Worm (Caenorhabditis elegans) whole organism, L4 larva: ENCODE data around the gene slo-2.

Experiments
- D1046.2 ChIP-seq: fragments of 200-800 bp; sonication (Bioruptor generic); IDR thresholded peaks from 2 replicates; pipeline ENCODE4 v1.3.6; 2022; ENCODE audit warnings: missing genetic modification characterization, missing compliant biosample characterization
- F10B5.3 ChIP-seq: sonication (generic microtip); optimal IDR thresholded peaks from 2 replicates; lab custom pipeline; 2016; ENCODE audit warnings: mild to moderate bottlenecking, missing genetic modification characterization, missing compliant biosample characterization
- Y105C5A.15 ChIP-seq: fragments of 200-800 bp; sonication (Bioruptor generic); IDR thresholded peaks from 2 replicates; pipeline ENCODE4 v1.3.6; 2022; ENCODE audit warnings: missing genetic modification characterization, missing compliant biosample characterization
- Y48G9A.11 ChIP-seq: fragments of 200-800 bp; sonication (Bioruptor generic); IDR thresholded peaks from 2 replicates; pipeline ENCODE4 v1.3.6; 2022; ENCODE audit warnings: missing genetic modification reagents, missing genetic modification characterization, missing compliant biosample characterization
- ZK337.2 ChIP-seq: fragments of 200-800 bp; sonication (Bioruptor generic); IDR thresholded peaks from 2 replicates; pipeline ENCODE4 v1.3.6; 2022; ENCODE audit warnings: missing genetic modification reagents, missing genetic modification characterization, missing compliant biosample characterization
- ZK546.5 ChIP-seq, 2 experiments: sonication (generic microtip); optimal IDR thresholded peaks; 2 replicates each; lab custom pipeline; 2017; ENCODE audit warnings: missing biosample characterization in 2 of 2, missing genetic modification characterization in 2 of 2
- aha-1 ChIP-seq: fragments of 150-350 bp; peaks from one replicate; lab custom pipeline; 2014; ENCODE audit warnings: missing biosample characterization, missing genetic modification characterization
- ama-1 ChIP-seq: fragments of 150-350 bp; optimal IDR thresholded peaks from 2 replicates; lab custom pipeline; 2014; ENCODE audit warnings: inconsistent platforms, mixed read lengths
- ceh-28 ChIP-seq: fragments of 150-350 bp; optimal IDR thresholded peaks from 2 replicates; lab custom pipeline; 2014; ENCODE audit warnings: missing biosample characterization, missing genetic modification reagents, missing genetic modification characterization
- ces-1 ChIP-seq: fragments of 150-350 bp; sonication (generic microtip); optimal IDR thresholded peaks from 4 replicates; lab custom pipeline; 2014; ENCODE audit warnings: missing biosample characterization, missing genetic modification reagents, missing genetic modification characterization
- dmd-6 ChIP-seq: fragments of 200-800 bp; sonication (Bioruptor generic); IDR thresholded peaks from 2 replicates; pipeline ENCODE4 v1.3.6; 2022; ENCODE audit warnings: missing genetic modification reagents, missing genetic modification characterization, missing compliant biosample characterization
- dmd-8 ChIP-seq: fragments of 200-800 bp; sonication (Bioruptor generic); IDR thresholded peaks from 2 replicates; pipeline ENCODE4 v1.3.6; 2022; ENCODE audit warnings: missing genetic modification characterization, missing compliant biosample characterization
- egl-27 ChIP-seq: sonication (generic microtip); optimal IDR thresholded peaks from 3 replicates; lab custom pipeline; 2017; ENCODE audit warnings: missing biosample characterization, missing genetic modification reagents, missing genetic modification characterization
- fos-1 ChIP-seq: fragments of 150-350 bp; optimal IDR thresholded peaks from 2 replicates; lab custom pipeline; 2014; ENCODE audit warnings: missing biosample characterization, missing genetic modification characterization
- gei-8 ChIP-seq: fragments of 200-800 bp; sonication (Bioruptor generic); optimal IDR thresholded peaks from 2 replicates; lab custom pipeline; 2018; ENCODE audit warnings: mild to moderate bottlenecking, missing genetic modification characterization, missing compliant biosample characterization
- hlh-11 ChIP-seq: fragments of 200-800 bp; sonication (Bioruptor generic); optimal IDR thresholded peaks from 2 replicates; lab custom pipeline; 2018; ENCODE audit warnings: mild to moderate bottlenecking, missing genetic modification characterization, missing compliant biosample characterization
- hlh-30 ChIP-seq: sonication (generic microtip); optimal IDR thresholded peaks from 2 replicates; lab custom pipeline; 2017; ENCODE audit warnings: antibody characterized with exemption, mild to moderate bottlenecking, missing genetic modification characterization, missing compliant biosample characterization; ENCODE audit not compliant: insufficient read depth
- hmg-1.1 ChIP-seq: fragments of 200-800 bp; sonication (Bioruptor generic); IDR thresholded peaks from 2 replicates; pipeline ENCODE4 v1.3.6; 2022; ENCODE audit warnings: missing genetic modification reagents, missing genetic modification characterization, missing compliant biosample characterization
- lin-39 ChIP-seq: fragments of 150-350 bp; optimal IDR thresholded peaks from 2 replicates; lab custom pipeline; 2014; ENCODE audit warnings: missing biosample characterization, missing genetic modification reagents, missing genetic modification characterization
- lir-3 ChIP-seq: sonication (generic microtip); optimal IDR thresholded peaks from 2 replicates; lab custom pipeline; 2016; ENCODE audit warnings: mild to moderate bottlenecking, missing genetic modification characterization, missing compliant biosample characterization
- lsy-2 ChIP-seq, 2 experiments: fragments of 150-350 bp in 1 of 2; sonication (generic microtip) in 1 of 2; optimal IDR thresholded peaks; 2 replicates each; lab custom pipeline; 2014 to 2017; ENCODE audit warnings: missing biosample characterization in 2 of 2, missing genetic modification characterization in 2 of 2
- madf-5 ChIP-seq, 2 experiments: fragments of 200-800 bp; sonication (Bioruptor generic); IDR thresholded peaks; 2 replicates each; pipeline ENCODE4 v1.3.6; 2022; ENCODE audit warnings: missing compliant biosample characterization in 2 of 2, missing genetic modification characterization in 2 of 2
- madf-9 ChIP-seq: fragments of 200-800 bp; sonication (Bioruptor generic); conservative IDR thresholded peaks from 2 replicates; pipeline ENCODE4 v1.3.6; 2022; ENCODE audit warnings: missing genetic modification reagents, missing genetic modification characterization, missing compliant biosample characterization
- mdl-1 ChIP-seq, 2 experiments: fragments of 150-350 bp in 1 of 2; sonication (generic microtip) in 1 of 2; optimal IDR thresholded peaks; 2 replicates each; lab custom pipeline; 2014 to 2017; ENCODE audit warnings: missing biosample characterization in 2 of 2, missing genetic modification characterization in 2 of 2
- mep-1 ChIP-seq: fragments of 150-350 bp; sonication (generic microtip); optimal IDR thresholded peaks from 3 replicates; lab custom pipeline; 2014; ENCODE audit warnings: missing biosample characterization, missing genetic modification characterization
- mes-2 ChIP-seq: sonication (generic microtip); optimal IDR thresholded peaks from 2 replicates; lab custom pipeline; 2016; ENCODE audit warnings: missing genotype, mild to moderate bottlenecking, missing genetic modification characterization, missing compliant biosample characterization; ENCODE audit not compliant: poor library complexity, severe bottlenecking
- mxl-2 ChIP-seq: fragments of 200-800 bp; sonication (Bioruptor generic); conservative IDR thresholded peaks from 2 replicates; pipeline ENCODE4 v1.3.6; 2022; ENCODE audit warnings: missing genetic modification reagents, missing genetic modification characterization, missing compliant biosample characterization
- mxl-3 ChIP-seq: fragments of 200-800 bp; sonication (Bioruptor generic); optimal IDR thresholded peaks from 2 replicates; lab custom pipeline; 2018; ENCODE audit warnings: mild to moderate bottlenecking, missing genetic modification characterization, missing compliant biosample characterization
- nhr-102 ChIP-seq: sonication (generic microtip); optimal IDR thresholded peaks from 2 replicates; lab custom pipeline; 2016; ENCODE audit warnings: mild to moderate bottlenecking, missing genetic modification characterization, moderate library complexity, missing compliant biosample characterization
- nhr-48 ChIP-seq: sonication (generic microtip); optimal IDR thresholded peaks from 2 replicates; lab custom pipeline; 2016; ENCODE audit warnings: mild to moderate bottlenecking, missing genetic modification characterization, missing compliant biosample characterization
- nhr-77 ChIP-seq: fragments of 150-350 bp; optimal IDR thresholded peaks from 2 replicates; lab custom pipeline; 2014; ENCODE audit warnings: missing biosample characterization, missing genetic modification characterization
- pqm-1 ChIP-seq: sonication (generic microtip); optimal IDR thresholded peaks from 2 replicates; lab custom pipeline; 2017; ENCODE audit warnings: missing biosample characterization, missing genetic modification characterization
- set-16 ChIP-seq: fragments of 200-800 bp; sonication (Bioruptor generic); IDR thresholded peaks from 2 replicates; pipeline ENCODE4 v1.3.6; 2022; ENCODE audit warnings: missing genetic modification reagents, missing genetic modification characterization, missing compliant biosample characterization
- skn-1 ChIP-seq: fragments of 150-350 bp; optimal IDR thresholded peaks from 2 replicates; lab custom pipeline; 2014; ENCODE audit warnings: missing biosample characterization, missing genetic modification characterization
- snpc-4 ChIP-seq: fragments of 150-350 bp; optimal IDR thresholded peaks from 2 replicates; lab custom pipeline; 2014; ENCODE audit warnings: missing biosample characterization, missing genetic modification characterization
- spr-1 ChIP-seq: sonication (generic microtip); optimal IDR thresholded peaks from 2 replicates; lab custom pipeline; 2016; ENCODE audit warnings: mild to moderate bottlenecking, missing genetic modification characterization, missing compliant biosample characterization
- tag-97 ChIP-seq: fragments of 200-800 bp; sonication (Bioruptor generic); IDR thresholded peaks from 2 replicates; pipeline ENCODE4 v1.3.6; 2022; ENCODE audit warnings: missing genetic modification characterization, missing compliant biosample characterization
- unc-130 ChIP-seq: sonication (generic microtip); optimal IDR thresholded peaks from 2 replicates; lab custom pipeline; 2016; ENCODE audit warnings: missing genetic modification reagents, missing genetic modification characterization, missing compliant biosample characterization
- unc-39 ChIP-seq: sonication (generic microtip); optimal IDR thresholded peaks from 2 replicates; lab custom pipeline; 2017; ENCODE audit warnings: missing biosample characterization, missing genetic modification characterization
- unc-62 ChIP-seq, 3 experiments: fragments of 150-350 bp in 1 of 3; sonication (generic microtip); optimal IDR thresholded peaks in 2 of 3; peaks in 1 of 3; 1 replicate in 1 of 3; 2 replicates in 2 of 3; lab custom pipeline; 2014 to 2017; ENCODE audit warnings: missing biosample characterization in 3 of 3, missing genetic modification characterization in 3 of 3, missing genetic modification reagents in 3 of 3, missing genotype in 1 of 3
- zag-1 ChIP-seq: fragments of 150-350 bp; optimal IDR thresholded peaks from 2 replicates; lab custom pipeline; 2014; ENCODE audit warnings: missing biosample characterization, missing genetic modification characterization
- zfp-2 ChIP-seq: sonication (generic microtip); optimal IDR thresholded peaks from 2 replicates; lab custom pipeline; 2016; ENCODE audit warnings: mild to moderate bottlenecking, missing genetic modification characterization, missing compliant biosample characterization
- zip-11 ChIP-seq: fragments of 200-800 bp; sonication (Bioruptor generic); IDR thresholded peaks from 2 replicates; pipeline ENCODE4 v1.3.6; 2022; ENCODE audit warnings: missing genetic modification characterization, missing compliant biosample characterization
- ztf-11 ChIP-seq: fragments of 150-350 bp; optimal IDR thresholded peaks from 2 replicates; lab custom pipeline; 2014; ENCODE audit warnings: missing biosample characterization, missing genetic modification characterization

slo-2 gene

DNA sequence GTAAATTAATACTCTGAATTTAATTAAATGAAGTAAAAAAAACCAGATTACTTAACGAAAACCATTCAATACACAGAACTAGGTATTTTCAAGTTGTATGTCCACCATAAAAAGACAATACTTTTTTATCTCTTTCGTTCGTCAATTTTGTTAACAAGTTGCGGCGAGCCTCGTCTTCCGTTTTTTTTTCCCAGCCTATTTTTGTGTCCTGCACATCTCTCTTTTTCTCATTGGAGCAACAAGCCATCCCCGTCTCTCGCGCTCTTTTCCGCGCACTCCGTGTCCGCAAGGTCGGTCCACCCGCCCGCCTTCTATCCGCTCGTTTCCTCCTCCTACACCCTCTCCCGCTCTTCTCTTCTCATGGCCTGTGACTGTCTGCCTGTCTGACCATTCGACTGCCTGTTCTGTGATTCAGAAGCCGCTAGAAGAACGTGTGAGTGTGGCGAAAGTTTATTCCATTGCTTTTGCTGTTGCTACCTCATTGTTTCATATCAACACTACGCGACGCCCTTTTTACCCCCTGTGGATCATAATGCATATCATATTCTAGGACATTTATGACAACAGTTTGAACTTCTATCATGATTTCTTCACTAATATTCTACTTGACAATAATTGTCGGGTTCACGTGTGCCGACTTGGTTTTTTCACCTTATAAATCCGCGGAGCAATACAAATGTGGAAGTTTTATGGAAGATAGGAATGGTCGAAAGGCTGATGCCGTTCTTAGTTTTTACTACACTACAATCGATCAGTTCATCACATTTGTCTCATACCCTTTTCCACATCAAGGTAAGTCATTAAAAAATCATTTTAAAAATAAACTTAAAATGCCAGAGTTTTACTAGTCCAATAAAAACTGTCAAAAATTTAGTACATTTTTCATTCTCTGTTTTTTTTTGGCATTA is 20.9 kb downstream of the slo-2 start, which contains the start of the genes F08B12.11 and prmn-1:
F08B12.11 (plus strand) TSS at position 521 of the 908 bp plus-strand sequence.
prmn-1 (plus strand) TSS at position 551 of the 908 bp plus-strand sequence.
- TF ChIP-seq tag-97 (GFP tag; lab: Robert Waterston, UW) (0 out of 2 replicates have a peak, but pooled peaks have one; percentile 46), nhr-77 (no peak), nhr-102 (tag; lab: Kevin White, UChicago) (no peak), mxl-3 (GFP tag; lab: Kevin White, UChicago) (peak; percentile 44), hlh-30 (tag; lab: Kevin White, UChicago) (peak; percentile 19), madf-5 (GFP tag; IDR thresholded peaks at IDR 0.05; lab: Robert Waterston, UW) (no peak), zfp-2 (tag; lab: Kevin White, UChicago) (no peak), zip-11 (no peak), lir-3 (tag; lab: Kevin White, UChicago) (no peak), F10B5.3 (tag; lab: Kevin White, UChicago) (no peak), Y105C5A.15 (GFP tag; lab: Robert Waterston, UW) (no peak), lin-39 (tag; lab: Kevin White, UChicago) (no peak), ama-1 (no peak), lsy-2 (tag; optimal IDR thresholded peaks at IDR 0.05; lab: Kevin White, UChicago) (no peak), hlh-11 (tag; lab: Kevin White, UChicago) (peak; percentile 26), unc-62 (GFP tag; optimal IDR thresholded peaks at IDR 0.05 in 1 of 2; lab: Kevin White, UChicago) (peak in 1 of 2 experiments; percentile 96), unc-62 (tag; optimal IDR thresholded peaks at IDR 0.05; lab: Kevin White, UChicago) (no peak), ceh-28 (tag; lab: Kevin White, UChicago) (no peak), ZK337.2 (GFP tag; lab: Robert Waterston, UW) (no peak), gei-8 (GFP tag; lab: Kevin White, UChicago) (no peak), spr-1 (peak; percentile 7), nhr-48 (tag; lab: Kevin White, UChicago) (no peak), mxl-2 (GFP tag; lab: Robert Waterston, UW) (no peak), egl-27 (no peak), set-16 (GFP tag; lab: Robert Waterston, UW) (peak; percentile 87), ztf-11 (tag; lab: Kevin White, UChicago) (no peak), Y48G9A.11 (GFP tag; lab: Robert Waterston, UW) (no peak), aha-1 (tag; lab: Kevin White, UChicago) (peak; percentile 74), madf-9 (GFP tag; lab: Robert Waterston, UW) (0 out of 2 replicates have a peak, but pooled peaks have one; percentile 56), mdl-1 (tag; optimal IDR thresholded peaks at IDR 0.05; lab: Kevin White, UChicago) (peak in 1 of 2 experiments; percentile 21)

DNA sequence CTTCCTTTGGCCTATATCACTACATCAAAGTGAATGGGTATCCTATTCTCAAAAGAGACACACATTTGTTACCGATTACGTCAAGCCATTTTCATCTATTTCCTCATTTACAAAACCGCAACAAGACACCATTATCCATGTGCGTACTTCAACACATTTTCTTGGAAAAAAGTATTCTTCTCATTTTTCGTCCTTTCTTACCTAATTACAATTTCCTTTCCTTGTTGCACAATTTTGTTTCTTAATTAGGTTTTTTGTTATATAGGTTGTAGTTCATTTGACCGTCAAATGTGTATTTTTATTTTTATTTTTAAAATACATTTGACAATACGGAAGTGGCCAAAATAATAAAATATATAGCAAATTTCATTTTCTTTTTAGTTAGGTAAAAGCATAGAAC is 22.4 kb downstream of the slo-2 start:
- TF ChIP-seq lsy-2 (tag; optimal IDR thresholded peaks at IDR 0.05; lab: Kevin White, UChicago) (peak in 1 of 2 experiments; percentile 21), zag-1 (tag; lab: Kevin White, UChicago) (no peak), fos-1 (tag; lab: Kevin White, UChicago) (no peak), unc-62 (GFP tag; optimal IDR thresholded peaks at IDR 0.05 in 1 of 2; lab: Kevin White, UChicago) (peak in 1 of 2 experiments; percentile 29), unc-62 (tag; optimal IDR thresholded peaks at IDR 0.05; lab: Kevin White, UChicago) (no peak), hmg-1.1 (no peak), skn-1 (tag; lab: Kevin White, UChicago) (no peak), mes-2 (tag; lab: Kevin White, UChicago) (no peak), ces-1 (GFP tag; lab: Kevin White, UChicago) (peak; percentile 54), ZK337.2 (GFP tag; lab: Robert Waterston, UW) (no peak), ZK546.5 (tag; optimal IDR thresholded peaks at IDR 0.05; lab: Kevin White, UChicago) (no peak), spr-1 (no peak), unc-130 (GFP tag; lab: Kevin White, UChicago) (no peak), lin-39 (tag; lab: Kevin White, UChicago) (no peak), ztf-11 (tag; lab: Kevin White, UChicago) (no peak), unc-39 (tag; lab: Kevin White, UChicago) (no peak), D1046.2 (GFP tag; lab: Robert Waterston, UW) (no peak), hlh-30 (tag; lab: Kevin White, UChicago) (no peak), pqm-1 (tag; lab: Kevin White, UChicago) (no peak), mep-1 (tag; lab: Kevin White, UChicago) (no peak), dmd-8 (no peak), snpc-4 (no peak), dmd-6 (GFP tag; lab: Robert Waterston, UW) (no peak)
- TF ChIP-seq, all 104 proteins: peak for 3
